Worm (Caenorhabditis elegans) whole organism, young adult: Measurements from ENCODE around the gene nfya-1.

Experiments
- B0019.2 ChIP-seq: fragments of 200-800 bp; sonication (Bioruptor generic); conservative IDR thresholded peaks from 2 replicates; pipeline ENCODE4 v1.3.6; 2022; ENCODE audit warnings: missing genetic modification reagents, missing genetic modification characterization, missing compliant biosample characterization
- B0261.1 ChIP-seq: sonication (generic microtip); optimal IDR thresholded peaks from 2 replicates; lab custom pipeline; 2016; ENCODE audit warnings: mild to moderate bottlenecking, missing genetic modification characterization, moderate library complexity, missing compliant biosample characterization
- F33H1.4 ChIP-seq: fragments of 200-800 bp; sonication (Bioruptor generic); IDR thresholded peaks from 2 replicates; pipeline ENCODE4 v1.3.6; 2022; ENCODE audit warnings: missing genetic modification reagents, missing genetic modification characterization, missing compliant biosample characterization
- K12H6.12 ChIP-seq: fragments of 200-800 bp; sonication (Bioruptor generic); optimal IDR thresholded peaks from 2 replicates; lab custom pipeline; 2018; ENCODE audit warnings: mild to moderate bottlenecking, missing genetic modification characterization, missing compliant biosample characterization
- Y53F4B.3 ChIP-seq: fragments of 200-800 bp; sonication (Bioruptor generic); IDR thresholded peaks from 2 replicates; pipeline ENCODE4 v1.3.6; 2022; ENCODE audit warnings: missing genetic modification reagents, missing genetic modification characterization, missing compliant biosample characterization
- ZK185.1 ChIP-seq: sonication (generic microtip); optimal IDR thresholded peaks from 2 replicates; lab custom pipeline; 2016; ENCODE audit warnings: mild to moderate bottlenecking, missing genetic modification characterization, missing compliant biosample characterization; ENCODE audit not compliant: poor library complexity, severe bottlenecking
- akir-1 ChIP-seq: fragments of 200-800 bp; sonication (Bioruptor generic); optimal IDR thresholded peaks from 2 replicates; lab custom pipeline; 2018; ENCODE audit warnings: mild to moderate bottlenecking, missing genetic modification characterization, moderate library complexity, missing compliant biosample characterization
- attf-3 ChIP-seq: fragments of 200-800 bp; sonication (Bioruptor generic); conservative IDR thresholded peaks from 2 replicates; pipeline ENCODE4 v1.3.6; 2022; ENCODE audit warnings: missing genetic modification reagents, missing genetic modification characterization, missing compliant biosample characterization
- cebp-1 ChIP-seq, 2 experiments: fragments of 200-800 bp in 1 of 2; sonication (Bioruptor generic) in 1 of 2; sonication (generic microtip) in 1 of 2; IDR thresholded peaks in 1 of 2; optimal IDR thresholded peaks in 1 of 2; 2 replicates each; pipeline versions ENCODE4 v1.3.6 to Lab custom; 2017 to 2022; ENCODE audit warnings: missing compliant biosample characterization in 2 of 2, missing genetic modification characterization in 2 of 2, mild to moderate bottlenecking in 1 of 2, missing genetic modification reagents in 1 of 2, moderate library complexity in 1 of 2
- ceh-100 ChIP-seq: fragments of 200-800 bp; sonication (Bioruptor generic); IDR thresholded peaks from 2 replicates; pipeline ENCODE4 v1.3.6; 2022; ENCODE audit warnings: missing genetic modification reagents, missing genetic modification characterization, missing compliant biosample characterization
- ceh-58 ChIP-seq: fragments of 200-800 bp; sonication (Bioruptor generic); IDR thresholded peaks from 2 replicates; pipeline ENCODE4 v1.3.6; 2022; ENCODE audit warnings: missing genetic modification characterization, missing compliant biosample characterization
- ceh-91 ChIP-seq: fragments of 200-800 bp; sonication (Bioruptor generic); IDR thresholded peaks from 2 replicates; pipeline ENCODE4 v1.3.6; 2022; ENCODE audit warnings: missing genetic modification reagents, missing genetic modification characterization, missing compliant biosample characterization
- dox-1 ChIP-seq: fragments of 200-800 bp; sonication (Bioruptor generic); IDR thresholded peaks from 2 replicates; pipeline ENCODE4 v1.3.6; 2022; ENCODE audit warnings: missing genetic modification reagents, missing genetic modification characterization, missing compliant biosample characterization
- dpff-1 ChIP-seq: sonication (generic microtip); optimal IDR thresholded peaks from 2 replicates; lab custom pipeline; 2017; ENCODE audit warnings: mild to moderate bottlenecking, missing genetic modification characterization, missing compliant biosample characterization
- dpl-1 ChIP-seq: fragments of 150-350 bp; optimal IDR thresholded peaks from 2 replicates; lab custom pipeline; 2014; ENCODE audit warnings: missing biosample characterization, missing genetic modification reagents, missing genetic modification characterization
- egrh-3 ChIP-seq: fragments of 200-800 bp; sonication (Bioruptor generic); IDR thresholded peaks from 2 replicates; pipeline ENCODE4 v1.3.6; 2022; ENCODE audit warnings: missing genetic modification reagents, missing genetic modification characterization, missing compliant biosample characterization
- gei-17 ChIP-seq: fragments of 200-800 bp; sonication (Bioruptor generic); optimal IDR thresholded peaks from 2 replicates; lab custom pipeline; 2018; ENCODE audit warnings: mild to moderate bottlenecking, missing genetic modification characterization, missing compliant biosample characterization
- hlh-12 ChIP-seq: sonication (generic microtip); optimal IDR thresholded peaks from 2 replicates; lab custom pipeline; 2016; ENCODE audit warnings: missing genetic modification characterization, missing compliant biosample characterization
- mcd-1 ChIP-seq: fragments of 200-800 bp; sonication (Bioruptor generic); IDR thresholded peaks from 2 replicates; pipeline ENCODE4 v1.3.6; 2022; ENCODE audit warnings: missing genetic modification reagents, missing genetic modification characterization, missing compliant biosample characterization
- nfya-2 ChIP-seq: fragments of 200-800 bp; sonication (Bioruptor generic); IDR thresholded peaks from 2 replicates; pipeline ENCODE4 v1.3.6; 2022; ENCODE audit warnings: missing genetic modification reagents, missing genetic modification characterization, missing compliant biosample characterization
- nhr-80 ChIP-seq: sonication (generic microtip); optimal IDR thresholded peaks from 2 replicates; lab custom pipeline; 2016; ENCODE audit warnings: missing genetic modification characterization, missing compliant biosample characterization
- nhr-90 ChIP-seq: sonication (generic microtip); optimal IDR thresholded peaks from 2 replicates; lab custom pipeline; 2016; ENCODE audit warnings: missing genotype, mild to moderate bottlenecking, missing genetic modification characterization, missing compliant biosample characterization
- rcor-1 ChIP-seq: fragments of 200-800 bp; sonication (Bioruptor generic); IDR thresholded peaks from 2 replicates; pipeline ENCODE4 v1.3.6; 2022; ENCODE audit warnings: missing genetic modification reagents, missing genetic modification characterization, missing compliant biosample characterization
- rec-8 ChIP-seq, 2 experiments: sonication (generic microtip); optimal IDR thresholded peaks; 2 replicates each; lab custom pipeline; 2016; ENCODE audit warnings: mild to moderate bottlenecking in 2 of 2, missing genetic modification characterization in 2 of 2, missing genetic modification reagents in 2 of 2, missing genotype in 2 of 2, missing biosample characterization in 1 of 2, missing compliant biosample characterization in 1 of 2, moderate library complexity in 1 of 2
- repo-1 ChIP-seq: sonication (generic microtip); optimal IDR thresholded peaks from 2 replicates; lab custom pipeline; 2017; ENCODE audit warnings: mild to moderate bottlenecking, missing genetic modification characterization, missing compliant biosample characterization
- snpc-1.1 ChIP-seq: sonication (generic microtip); optimal IDR thresholded peaks from 2 replicates; lab custom pipeline; 2017; ENCODE audit warnings: missing genetic modification characterization, mild to moderate bottlenecking, missing compliant biosample characterization, antibody characterized with exemption, moderate library complexity, missing genotype, missing genetic modification reagents; ENCODE audit not compliant: insufficient read depth
- sptf-2 ChIP-seq: fragments of 200-800 bp; sonication (Bioruptor generic); optimal IDR thresholded peaks from 2 replicates; lab custom pipeline; 2018; ENCODE audit warnings: mild to moderate bottlenecking, missing genetic modification characterization, missing compliant biosample characterization
- tbx-9 ChIP-seq: sonication (generic microtip); optimal IDR thresholded peaks from 2 replicates; lab custom pipeline; 2016; ENCODE audit warnings: borderline replicate concordance, missing genetic modification characterization, inconsistent platforms, missing compliant biosample characterization
- tlf-1 ChIP-seq: fragments of 200-800 bp; sonication (Bioruptor generic); optimal IDR thresholded peaks from 2 replicates; lab custom pipeline; 2018; ENCODE audit warnings: mild to moderate bottlenecking, missing genetic modification characterization, missing compliant biosample characterization
- ztf-18 ChIP-seq: sonication (generic microtip); optimal IDR thresholded peaks from 2 replicates; lab custom pipeline; 2016; ENCODE audit warnings: missing genotype, mild to moderate bottlenecking, missing genetic modification characterization, missing compliant biosample characterization
- ztf-6 ChIP-seq: fragments of 200-800 bp; sonication (Bioruptor generic); IDR thresholded peaks from 2 replicates; pipeline ENCODE4 v1.3.6; 2022; ENCODE audit warnings: missing genetic modification reagents, missing genetic modification characterization, missing compliant biosample characterization

The nfya-1 gene

DNA sequence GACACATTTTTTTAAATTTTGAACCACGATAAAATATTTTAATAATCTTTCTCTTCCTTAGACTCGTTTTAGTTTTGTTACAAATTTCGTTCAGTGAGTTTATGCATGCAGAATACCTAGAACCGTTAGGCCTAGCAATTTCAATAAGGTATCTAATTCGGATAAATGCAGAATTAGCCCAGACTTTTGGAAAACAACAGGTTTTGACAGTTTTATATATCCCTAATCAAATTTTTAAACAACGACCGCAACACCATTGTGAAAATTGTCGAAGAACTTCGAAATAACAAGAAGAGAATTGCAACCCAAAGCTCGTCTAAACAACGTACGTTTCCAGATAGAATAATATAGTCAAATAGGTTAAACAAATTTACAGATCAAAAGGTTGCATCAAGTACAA, 28.6 kb downstream of the nfya-1 start, which contains the start of gene Y62H9A.16:
Gene Y62H9A.16 (plus strand): TSS at position 301 of the 400 bp plus-strand sequence.
- TF ChIP-seq repo-1 (tag; lab: Kevin White, UChicago) (no peak), ZK185.1 (tag; lab: Kevin White, UChicago) (no peak), dpl-1 (no peak), Y53F4B.3 (no peak), ceh-100 (GFP tag; lab: Robert Waterston, UW) (no peak), ztf-18 (tag; lab: Kevin White, UChicago) (no peak), dox-1 (GFP tag; lab: Robert Waterston, UW) (no peak), sptf-2 (GFP tag; lab: Kevin White, UChicago) (no peak), cebp-1 (GFP tag; IDR thresholded peaks at IDR 0.05; lab: Robert Waterston, UW) (no peak), cebp-1 (tag; optimal IDR thresholded peaks at IDR 0.05; lab: Kevin White, UChicago) (no peak), gei-17 (GFP tag; lab: Kevin White, UChicago) (no peak), mcd-1 (GFP tag; lab: Robert Waterston, UW) (no peak), ztf-6 (GFP tag; lab: Robert Waterston, UW) (no peak), B0019.2 (GFP tag; lab: Robert Waterston, UW) (no peak), rcor-1 (GFP tag; lab: Robert Waterston, UW) (no peak), F33H1.4 (GFP tag; lab: Robert Waterston, UW) (no peak), attf-3 (no peak), egrh-3 (GFP tag; lab: Robert Waterston, UW) (no peak), ceh-91 (no peak), tlf-1 (GFP tag; lab: Kevin White, UChicago) (no peak), B0261.1 (tag; lab: Kevin White, UChicago) (no peak)

DNA sequence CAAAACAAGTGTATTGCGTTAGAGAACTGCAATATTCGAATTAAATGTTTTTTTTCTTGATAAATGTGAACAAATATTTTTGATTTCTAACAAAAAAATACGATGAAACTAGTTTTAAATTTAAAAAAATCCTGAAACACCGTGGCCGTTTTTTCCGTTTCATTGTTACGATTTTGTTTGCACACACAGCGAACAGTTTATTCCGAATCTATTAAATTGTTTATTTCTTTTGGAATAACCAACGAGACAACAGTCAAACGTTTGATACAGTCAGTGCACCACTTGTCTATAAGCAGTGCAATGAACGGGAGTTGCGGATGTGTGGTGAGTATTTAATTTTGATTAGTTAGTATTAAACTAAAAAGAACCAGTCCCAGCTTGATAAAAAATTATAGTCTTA, 29.9 kb downstream of the nfya-1 start, which contains the start of gene Y62H9A.13:
Gene Y62H9A.13 (plus strand): TSS at position 301 of the 400 bp plus-strand sequence.
- TF ChIP-seq akir-1 (GFP tag; lab: Kevin White, UChicago) (no peak), dpff-1 (tag; lab: Kevin White, UChicago) (no peak), B0019.2 (GFP tag; lab: Robert Waterston, UW) (no peak), ztf-6 (GFP tag; lab: Robert Waterston, UW) (no peak), hlh-12 (tag; lab: Kevin White, UChicago) (no peak)
- TF ChIP-seq, all 124 proteins: peak for 0

DNA sequence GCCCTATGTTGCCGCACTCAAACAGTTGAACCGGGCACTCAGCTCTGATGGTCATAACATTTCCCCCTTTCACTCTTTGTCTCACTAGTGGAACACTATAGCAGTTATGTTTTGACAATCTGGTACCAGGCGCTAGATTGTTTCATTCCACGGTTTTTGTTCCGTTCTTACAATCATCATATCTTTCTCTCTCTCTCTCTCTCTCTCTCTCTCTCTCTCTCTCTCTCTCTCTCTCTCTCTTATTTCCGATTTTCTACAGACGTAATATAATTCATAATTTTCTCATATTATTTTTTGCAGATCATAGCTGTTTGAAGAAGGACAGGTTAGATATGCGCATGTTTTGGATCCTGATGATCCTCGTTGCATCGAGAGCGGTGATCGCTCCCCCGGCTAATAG, 32.8 kb downstream of the nfya-1 start, which contains the start of gene Y62H9A.12:
Gene Y62H9A.12 (plus strand): TSS at position 301 of the 400 bp plus-strand sequence.
- TF ChIP-seq nfya-2 (GFP tag; lab: Robert Waterston, UW) (no peak), tbx-9 (tag; lab: Kevin White, UChicago) (no peak), snpc-1.1 (no peak), ZK185.1 (tag; lab: Kevin White, UChicago) (no peak), ztf-18 (tag; lab: Kevin White, UChicago) (no peak), ceh-58 (GFP tag; lab: Robert Waterston, UW) (no peak), rec-8 (tag; optimal IDR thresholded peaks at IDR 0.05; lab: Kevin White, UChicago) (no peak)

DNA sequence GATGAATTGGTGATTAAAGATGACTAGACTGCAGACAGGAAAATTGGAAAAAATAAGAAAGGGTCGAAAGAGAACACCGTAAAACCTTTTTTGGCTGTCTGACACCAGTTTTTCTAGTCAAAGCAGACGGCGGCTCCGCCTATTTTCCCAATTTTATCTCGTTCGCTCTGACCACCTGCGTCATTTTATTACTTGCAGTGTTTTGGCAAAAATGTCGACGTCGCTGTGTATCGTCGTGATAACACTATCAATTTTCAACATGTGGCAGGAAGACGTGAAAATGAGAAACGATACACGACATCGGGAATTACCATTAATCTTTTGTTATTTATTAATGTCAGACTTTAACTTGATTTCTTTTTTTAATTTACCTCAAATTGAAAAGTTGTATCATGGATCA, 36.6 kb downstream of the nfya-1 start, which contains the start of gene Y62H9A.15:
Gene Y62H9A.15 (minus strand): TSS at position 100 of the 400 bp plus-strand sequence.
- TF ChIP-seq nhr-80 (tag; lab: Kevin White, UChicago) (peak; percentile 15), tbx-9 (tag; lab: Kevin White, UChicago) (no peak), nhr-90 (tag; lab: Kevin White, UChicago) (no peak), sptf-2 (GFP tag; lab: Kevin White, UChicago) (no peak), K12H6.12 (tag; lab: Kevin White, UChicago) (no peak)
